Fruit fly (Drosophila melanogaster) whole organism, wandering third instar larva: ENCODE measurements around the gene CG5516.

Source experiments
- Abd-B ChIP-seq: fragments of >200 bp; optimal IDR thresholded peaks from 2 replicates; lab custom pipeline; 2017; ENCODE audit warnings: missing biosample characterization, missing genetic modification characterization
- CG32264 ChIP-seq: fragments of 200-800 bp; sonication (Bioruptor generic); optimal IDR thresholded peaks from 2 replicates; lab custom pipeline; 2016; ENCODE audit warnings: missing biosample characterization, missing genetic modification characterization
- CG9705 ChIP-seq: fragments of 200-800 bp; sonication (Bioruptor generic); optimal IDR thresholded peaks from 2 replicates; lab custom pipeline; 2018; ENCODE audit warnings: missing biosample characterization, mild to moderate bottlenecking, missing genetic modification characterization
- CrebA ChIP-seq: fragments of 200-800 bp; sonication (Bioruptor generic); optimal IDR thresholded peaks from 2 replicates; lab custom pipeline; 2016; ENCODE audit warnings: missing biosample characterization, mild to moderate bottlenecking, missing genetic modification characterization, borderline replicate concordance
- Dfd ChIP-seq: fragments of >200 bp; optimal IDR thresholded peaks from 2 replicates; lab custom pipeline; 2017; ENCODE audit warnings: missing biosample characterization, missing genetic modification characterization
- Dif ChIP-seq: fragments of 200-275, 200-300 bp; sonication (Bioruptor generic); optimal IDR thresholded peaks from 2 replicates; lab custom pipeline; 2018; ENCODE audit warnings: missing biosample characterization, missing genetic modification characterization; ENCODE audit not compliant: partially characterized antibody
- GATAd ChIP-seq: sonication (Bioruptor generic); optimal IDR thresholded peaks from 2 replicates; lab custom pipeline; 2016; ENCODE audit warnings: missing biosample characterization, missing genetic modification characterization
- HLH106 ChIP-seq: fragments of 200-800 bp; optimal IDR thresholded peaks from 3 replicates; lab custom pipeline; 2019; ENCODE audit warnings: missing biosample characterization, mild to moderate bottlenecking, missing genetic modification characterization, moderate library complexity
- Hnf4 ChIP-seq: fragments of 200-800 bp; sonication (Bioruptor generic); optimal IDR thresholded peaks from 2 replicates; lab custom pipeline; 2016; ENCODE audit warnings: missing biosample characterization, mild to moderate bottlenecking, missing genetic modification characterization
- Hr78 ChIP-seq: fragments of >200 bp; optimal IDR thresholded peaks from 2 replicates; lab custom pipeline; 2017; ENCODE audit warnings: missing biosample characterization, missing genetic modification characterization
- Hr83 ChIP-seq: fragments of 200-300 bp; sonication (Bioruptor generic); optimal IDR thresholded peaks from 2 replicates; lab custom pipeline; 2016; ENCODE audit warnings: missing biosample characterization, mild to moderate bottlenecking, missing genetic modification characterization, moderate library complexity; ENCODE audit not compliant: poor library complexity, severe bottlenecking
- Jra ChIP-seq: sonication (Bioruptor generic); optimal IDR thresholded peaks from 2 replicates; lab custom pipeline; 2016; ENCODE audit warnings: missing biosample characterization, missing genetic modification characterization
- Myc ChIP-seq: fragments of >200 bp; optimal IDR thresholded peaks from 2 replicates; lab custom pipeline; 2017
- N ChIP-seq: fragments of >200 bp; optimal IDR thresholded peaks from 2 replicates; lab custom pipeline; 2018; ENCODE audit warnings: missing biosample characterization, missing external identifiers, missing genetic modification characterization
- OdsH ChIP-seq: fragments of 200-800 bp; sonication (Bioruptor generic); optimal IDR thresholded peaks from 2 replicates; lab custom pipeline; 2016; ENCODE audit warnings: missing biosample characterization, mild to moderate bottlenecking, missing genetic modification characterization
- Rel ChIP-seq, 2 experiments: fragments of 200-800 bp; sonication (Bioruptor generic) in 1 of 2; optimal IDR thresholded peaks; 2 replicates in 1 of 2; 3 replicates in 1 of 2; lab custom pipeline; 2016 to 2019; ENCODE audit warnings: mild to moderate bottlenecking in 2 of 2, missing biosample characterization in 2 of 2, missing genetic modification characterization in 2 of 2, moderate library complexity in 1 of 2
- Sp1 ChIP-seq: fragments of 200-800 bp; sonication (Bioruptor generic); optimal IDR thresholded peaks from 3 replicates; lab custom pipeline; 2019; ENCODE audit warnings: missing biosample characterization, mild to moderate bottlenecking, missing genetic modification characterization, moderate library complexity
- br ChIP-seq: fragments of 200-800 bp; sonication (Bioruptor generic); optimal IDR thresholded peaks from 2 replicates; lab custom pipeline; 2016; ENCODE audit warnings: missing biosample characterization, missing genetic modification characterization
- brk ChIP-seq: fragments of 200-800 bp; sonication (Bioruptor generic); optimal IDR thresholded peaks from 2 replicates; lab custom pipeline; 2016; ENCODE audit warnings: missing biosample characterization, mild to moderate bottlenecking, missing genetic modification characterization
- dl ChIP-seq, 2 experiments: fragments of 175-275, 200-275 bp in 1 of 2; fragments of 200-275 bp in 1 of 2; sonication (Bioruptor generic); optimal IDR thresholded peaks; lab custom pipeline; 2018; ENCODE audit warnings: mild to moderate bottlenecking in 2 of 2, missing biosample characterization in 2 of 2, missing genetic modification characterization in 2 of 2, moderate library complexity in 2 of 2; ENCODE audit not compliant: partially characterized antibody in 2 of 2, insufficient read depth in 1 of 2
- ey ChIP-seq: fragments of 200-800 bp; sonication (Bioruptor generic); optimal IDR thresholded peaks from 2 replicates; lab custom pipeline; 2016; ENCODE audit warnings: missing biosample characterization, missing genetic modification characterization
- foxo ChIP-seq, 2 experiments: fragments of 200-800 bp; sonication (Bioruptor generic); optimal IDR thresholded peaks; 2 replicates in 1 of 2; 3 replicates in 1 of 2; lab custom pipeline; 2016 to 2017; ENCODE audit warnings: missing biosample characterization in 2 of 2, missing genetic modification characterization in 2 of 2
- fru ChIP-seq: fragments of 200-800 bp; sonication (Bioruptor generic); optimal IDR thresholded peaks from 3 replicates; lab custom pipeline; 2016; ENCODE audit warnings: missing biosample characterization, mild to moderate bottlenecking, missing genetic modification characterization
- h ChIP-seq: fragments of 200-800 bp; sonication (Bioruptor generic); optimal IDR thresholded peaks from 3 replicates; lab custom pipeline; 2016; ENCODE audit warnings: missing biosample characterization, mild to moderate bottlenecking, missing genetic modification characterization
- jim ChIP-seq: fragments of 175-275, 200-325 bp; sonication (Bioruptor generic); optimal IDR thresholded peaks from 2 replicates; lab custom pipeline; 2016; ENCODE audit warnings: missing biosample characterization, mild to moderate bottlenecking, missing genetic modification characterization
- lola ChIP-seq: fragments of >200 bp; optimal IDR thresholded peaks from 2 replicates; lab custom pipeline; 2017; ENCODE audit warnings: missing biosample characterization, missing genetic modification characterization
- pan ChIP-seq: fragments of >200 bp; optimal IDR thresholded peaks from 2 replicates; lab custom pipeline; 2017
- psq ChIP-seq: fragments of 200-800 bp; sonication (Bioruptor generic); optimal IDR thresholded peaks from 3 replicates; lab custom pipeline; 2017; ENCODE audit warnings: missing biosample characterization, mild to moderate bottlenecking, missing genetic modification characterization, moderate library complexity
- rgr ChIP-seq: fragments of 200-800 bp; sonication (Bioruptor generic); optimal IDR thresholded peaks from 3 replicates; lab custom pipeline; 2016; ENCODE audit warnings: missing biosample characterization, mild to moderate bottlenecking, missing genetic modification characterization
- sage ChIP-seq: fragments of 200-800 bp; sonication (Bioruptor generic); optimal IDR thresholded peaks from 2 replicates; lab custom pipeline; 2016; ENCODE audit warnings: missing biosample characterization, mild to moderate bottlenecking, missing genetic modification characterization
- sv ChIP-seq: fragments of 200-800 bp; sonication (Bioruptor generic); optimal IDR thresholded peaks from 3 replicates; lab custom pipeline; 2016; ENCODE audit warnings: missing biosample characterization, missing genetic modification characterization
- usp ChIP-seq: fragments of >200 bp; optimal IDR thresholded peaks from 2 replicates; lab custom pipeline; 2017; ENCODE audit warnings: missing biosample characterization, missing genetic modification characterization
- woc ChIP-seq: sonication (Bioruptor generic); optimal IDR thresholded peaks from 2 replicates; lab custom pipeline; 2016; ENCODE audit warnings: missing biosample characterization, mild to moderate bottlenecking, missing genetic modification characterization

The CG5516 gene

DNA sequence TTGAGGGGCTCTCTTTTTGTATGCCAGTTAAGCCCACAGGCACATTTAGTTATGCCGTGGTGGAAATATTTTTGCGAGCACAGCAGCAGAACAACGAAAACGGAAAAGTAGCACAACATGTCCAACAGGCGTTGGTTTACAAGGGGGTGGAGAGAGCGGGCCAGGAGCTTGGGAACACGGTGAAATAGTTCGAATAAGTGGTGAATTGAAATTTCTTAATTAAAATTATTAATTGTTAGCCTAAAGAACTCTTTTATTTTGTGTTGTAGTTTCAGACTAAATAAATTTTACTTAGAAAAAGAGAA lies 43.5 kb upstream of the CG5516 start:
- TF ChIP-seq sage (GFP tag; lab: Kevin White, UChicago) (no peak), HLH106 (tag; lab: Kevin White, UChicago) (no peak), Jra (GFP tag; lab: Kevin White, UChicago) (no peak), lola (no peak), brk (GFP tag; lab: Kevin White, UChicago) (no peak), jim (no peak), ey (no peak), Myc (no peak), GATAd (GFP tag; lab: Kevin White, UChicago) (no peak), N (no peak), fru (no peak)
- TF ChIP-seq, all 38 proteins: peak for 0

DNA sequence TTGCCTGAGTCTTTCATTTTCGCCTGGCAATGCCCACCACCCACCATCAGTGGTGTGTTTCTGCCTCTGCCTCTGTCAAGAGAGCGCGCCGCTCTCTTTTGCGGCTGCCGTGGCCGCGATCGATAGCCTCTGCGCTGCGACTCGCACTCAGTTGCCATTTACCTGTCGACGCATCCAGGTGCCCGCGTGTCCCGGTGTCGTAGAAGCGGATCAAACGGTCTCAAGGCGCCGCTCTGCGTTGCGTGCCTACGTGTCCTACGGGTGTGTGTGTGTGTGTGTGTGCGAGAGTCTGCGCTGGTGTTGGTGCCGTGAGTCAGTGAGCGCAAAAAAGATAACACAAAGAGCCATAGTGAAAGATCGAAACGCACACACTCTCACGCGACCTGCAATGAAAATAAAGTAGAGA lies 42.9 kb upstream of the CG5516 start, which contains the start of gene Fbxl7:
Gene Fbxl7, plus strand, starts transcription at position 148 of the 406 bp plus-strand sequence.
- TF ChIP-seq Dfd (peak; percentile 34), dl (GFP tag; optimal IDR thresholded peaks at IDR 0.05; lab: Kevin White, UChicago; ENCODE audit: insufficient read depth in 1 of 2, partially characterized antibody in 2 of 2) (peak; percentile 55 to 72), CrebA (GFP tag; lab: Kevin White, UChicago) (peak; percentile 2), Dif (GFP tag; lab: Kevin White, UChicago) (peak; percentile 46), Hr83 (peak; percentile 78), Rel (GFP tag; optimal IDR thresholded peaks at IDR 0.05; lab: Kevin White, UChicago) (no peak), Rel (tag; optimal IDR thresholded peaks at IDR 0.05; lab: Kevin White, UChicago) (peak; percentile 11), Jra (GFP tag; lab: Kevin White, UChicago) (peak; percentile 56), rgr (peak; percentile 8), foxo (GFP tag; optimal IDR thresholded peaks at IDR 0.05; lab: Kevin White, UChicago) (peak in 1 of 2 experiments; percentile 8), Sp1 (GFP tag; lab: Kevin White, UChicago) (no peak), fru (peak; percentile 15), psq (GFP tag; lab: Kevin White, UChicago) (no peak), lola (no peak), h (GFP tag; lab: Kevin White, UChicago) (peak; percentile 48), GATAd (GFP tag; lab: Kevin White, UChicago) (no peak), brk (GFP tag; lab: Kevin White, UChicago) (no peak)

DNA sequence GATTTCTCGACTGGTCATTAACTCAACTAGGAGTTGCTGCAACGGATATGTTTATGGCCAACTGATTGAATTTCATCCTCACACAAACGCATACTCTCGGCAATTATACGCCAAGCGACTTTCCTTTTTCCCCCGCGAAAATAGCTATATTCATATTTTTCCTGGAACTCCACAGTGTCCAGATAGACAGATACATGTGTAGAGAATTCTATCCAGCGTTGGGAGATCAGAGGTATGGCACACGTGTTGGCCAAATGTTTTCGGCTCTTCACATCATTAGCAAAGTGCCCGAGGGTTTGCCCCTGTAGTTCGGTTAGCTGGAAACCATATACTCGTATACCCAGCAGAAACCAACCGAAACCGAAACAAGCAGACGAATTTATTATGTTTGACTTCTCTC lies 41.9 kb upstream of the CG5516 start:
- TF ChIP-seq Hnf4 (GFP tag; lab: Kevin White, UChicago), result no peak
- TF ChIP-seq sv (GFP tag; lab: Kevin White, UChicago), result no peak
- TF ChIP-seq usp (GFP tag; lab: Kevin White, UChicago), result no peak
- no peak for TF ChIP-seq CG9705 (GFP tag; lab: Kevin White, UChicago)
- TF ChIP-seq foxo (GFP tag; optimal IDR thresholded peaks at IDR 0.05; lab: Kevin White, UChicago), result no peak
- no peak for TF ChIP-seq h (GFP tag; lab: Kevin White, UChicago)
- no peak for TF ChIP-seq pan (lab: Kevin White, UChicago)
- TF ChIP-seq CG32264 (GFP tag; lab: Kevin White, UChicago), result no peak
- TF ChIP-seq Myc, result no peak
- TF ChIP-seq ey, result no peak
- TF ChIP-seq sage (GFP tag; lab: Kevin White, UChicago), result no peak
- no peak for TF ChIP-seq OdsH
- no peak for TF ChIP-seq Dfd
- TF ChIP-seq, all 38 proteins: peak for 0

DNA sequence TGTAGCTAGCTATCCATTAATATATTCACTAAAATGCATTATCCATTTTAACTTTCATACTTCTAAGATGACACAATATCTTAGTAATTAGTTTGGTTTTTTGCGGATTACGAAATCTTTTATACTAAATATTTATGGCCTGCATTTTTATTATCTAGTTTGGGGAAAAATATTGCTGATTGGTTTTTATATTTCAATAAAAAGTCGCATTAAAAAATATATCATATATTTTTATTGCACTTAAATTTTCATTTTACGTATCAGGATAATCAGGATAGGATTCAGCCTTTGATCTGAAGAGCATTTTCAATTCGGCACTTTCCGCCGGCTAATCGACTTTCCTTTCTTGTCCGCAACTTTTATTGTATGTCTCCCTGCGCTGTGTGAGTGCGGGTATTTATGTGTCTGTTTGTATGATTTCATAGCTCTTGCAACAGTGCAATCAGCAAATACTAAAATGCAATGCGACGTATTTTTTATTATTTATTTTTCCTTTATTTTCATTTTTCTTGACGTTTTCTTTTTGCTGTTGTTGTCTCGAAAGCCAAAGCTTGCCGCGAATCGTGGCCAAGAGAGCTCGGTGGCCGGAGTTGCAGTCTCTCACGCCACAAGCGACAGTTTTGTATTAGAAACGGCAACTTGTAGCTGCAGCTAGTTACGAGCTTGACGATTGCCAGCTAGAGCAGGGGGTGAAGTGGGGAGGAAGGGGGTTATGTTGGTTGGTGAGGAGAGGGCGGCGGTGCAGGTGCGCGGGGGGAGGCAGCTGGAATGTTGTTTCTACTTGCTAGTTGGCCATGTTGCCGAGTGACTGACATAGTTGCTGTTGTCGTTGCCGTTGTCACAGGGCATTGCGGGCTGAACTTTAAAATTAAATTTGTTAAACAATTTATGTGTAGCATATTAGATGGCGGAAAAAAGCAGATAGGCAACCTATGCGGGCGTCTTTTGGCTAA lies 40.8 kb upstream of the CG5516 start:
- TF ChIP-seq GATAd (GFP tag; lab: Kevin White, UChicago) (no peak), CG32264 (GFP tag; lab: Kevin White, UChicago) (no peak), Hr78 (GFP tag; lab: Kevin White, UChicago) (no peak), woc (GFP tag; lab: Kevin White, UChicago) (no peak), br (GFP tag; lab: Kevin White, UChicago) (no peak), dl (GFP tag; optimal IDR thresholded peaks at IDR 0.05; lab: Kevin White, UChicago; ENCODE audit: insufficient read depth in 1 of 2, partially characterized antibody in 2 of 2) (no peak), Sp1 (GFP tag; lab: Kevin White, UChicago) (no peak), Dfd (no peak), Dif (GFP tag; lab: Kevin White, UChicago) (no peak), brk (GFP tag; lab: Kevin White, UChicago) (no peak), OdsH (no peak), Abd-B (GFP tag; lab: Kevin White, UChicago) (no peak)
